Worm (Caenorhabditis elegans): ENCODE measurements around the gene F25B4.8.

The F25B4.8 gene

ce11 chrV:5691665-5692407 lies at the start of gene F25B4.8:
TSS of gene F25B4.8 (minus strand) at chrV:5691715.
- TF ChIP-seq unc-62 (GFP tag; optimal IDR thresholded peaks at IDR 0.05) = no peak

- no peak for TF ChIP-seq unc-62 (GFP tag; optimal IDR thresholded peaks at IDR 0.05)
These were observed 49.7 kb upstream of the F25B4.8 start for ce11 chrV:5741237-5741636.

- no peak for TF ChIP-seq unc-62 (GFP tag; optimal IDR thresholded peaks at IDR 0.05)
These were observed 47.9 kb upstream of the F25B4.8 start for ce11 chrV:5739438-5739837.

- TF ChIP-seq unc-62 (GFP tag; optimal IDR thresholded peaks at IDR 0.05) = no peak
These were observed 44.6 kb upstream of the F25B4.8 start, which contains the start of gene K09H11.6 for ce11 chrV:5736068-5736467. TSS of gene K09H11.6 (minus strand) at chrV:5736168.

- no peak for TF ChIP-seq unc-62 (GFP tag; optimal IDR thresholded peaks at IDR 0.05)
These were observed 39.3 kb upstream of the F25B4.8 start, which contains the start of gene K09H11.15 for ce11 chrV:5730783-5731182. TSS of gene K09H11.15 (minus strand) at chrV:5730883.

- no peak for TF ChIP-seq unc-62 (GFP tag; optimal IDR thresholded peaks at IDR 0.05)
These were observed 34.9 kb upstream of the F25B4.8 start, which contains the start of gene K09H11.4 for ce11 chrV:5726463-5726862. TSS of gene K09H11.4 (minus strand) at chrV:5726563.

ce11 chrV:5724395-5724794 lies 32.9 kb upstream of the F25B4.8 start:
- no peak for TF ChIP-seq unc-62 (GFP tag; optimal IDR thresholded peaks at IDR 0.05)

- no peak for TF ChIP-seq unc-62 (GFP tag; optimal IDR thresholded peaks at IDR 0.05)
These were observed 30.6 kb upstream of the F25B4.8 start for ce11 chrV:5722093-5722492.

ce11 chrV:5717237-5717935 lies 25.9 kb upstream of the F25B4.8 start, which contains the start of gene rga-3:
TSS of gene rga-3 (plus strand) at chrV:5717885.
- no peak for TF ChIP-seq unc-62 (GFP tag; optimal IDR thresholded peaks at IDR 0.05)

ce11 chrV:5716508-5716907 lies 25.0 kb upstream of the F25B4.8 start, which contains the start of gene K09H11.9:
TSS of gene K09H11.9 (minus strand) at chrV:5716608.
- TF ChIP-seq unc-62 (GFP tag; optimal IDR thresholded peaks at IDR 0.05) = no peak

- TF ChIP-seq unc-62 (GFP tag; optimal IDR thresholded peaks at IDR 0.05) = no peak
These were observed 22.0 kb upstream of the F25B4.8 start for ce11 chrV:5713510-5713909.

ce11 chrV:5712652-5713051 lies 21.1 kb upstream of the F25B4.8 start, which contains the start of gene gcst-1:
TSS of gene gcst-1 (plus strand) at chrV:5712928.
- no peak for TF ChIP-seq unc-62 (GFP tag; optimal IDR thresholded peaks at IDR 0.05)

- no peak for TF ChIP-seq unc-62 (GFP tag; optimal IDR thresholded peaks at IDR 0.05)
These were observed 20.7 kb upstream of the F25B4.8 start for ce11 chrV:5712189-5712588.

- no peak for TF ChIP-seq unc-62 (GFP tag; optimal IDR thresholded peaks at IDR 0.05)
These were observed 16.8 kb upstream of the F25B4.8 start for ce11 chrV:5708331-5708730.

ce11 chrV:5705510-5705909 lies 14.0 kb upstream of the F25B4.8 start, which contains the start of gene peli-1:
TSS of gene peli-1 (plus strand) at chrV:5705810.
- no peak for TF ChIP-seq unc-62 (GFP tag; optimal IDR thresholded peaks at IDR 0.05)

ce11 chrV:5704467-5704866 lies 13.0 kb upstream of the F25B4.8 start:
- TF ChIP-seq unc-62 (GFP tag; optimal IDR thresholded peaks at IDR 0.05) = no peak

ce11 chrV:5701106-5701505 lies 9.6 kb upstream of the F25B4.8 start:
- TF ChIP-seq unc-62 (GFP tag; optimal IDR thresholded peaks at IDR 0.05) = no peak

Data from whole organism, dauer.